Fruit fly (Drosophila melanogaster): ENCODE results near the gene Cpr76Bb.

Cpr76Bb gene

dm6 chr3L:19563014-19563413 is 43.6 kb downstream of the Cpr76Bb start:
- TF ChIP-seq Hr83 (GFP tag; optimal IDR thresholded peaks at IDR 0.05; ENCODE audit: poor library complexity, severe bottlenecking) (no peak), sage (GFP tag; optimal IDR thresholded peaks at IDR 0.05) (no peak), Rel (GFP tag; optimal IDR thresholded peaks at IDR 0.05) (no peak), Rel (tag; optimal IDR thresholded peaks at IDR 0.05) (no peak), dsf (GFP tag; optimal IDR thresholded peaks at IDR 0.05; ENCODE audit: borderline replicate concordance) (no peak), br (GFP tag; optimal IDR thresholded peaks at IDR 0.05) (no peak), ey (GFP tag; optimal IDR thresholded peaks at IDR 0.05) (no peak), sv (GFP tag; optimal IDR thresholded peaks at IDR 0.05) (no peak), N (GFP tag; optimal IDR thresholded peaks at IDR 0.05) (no peak), rgr (GFP tag; optimal IDR thresholded peaks at IDR 0.05) (no peak), pan (optimal IDR thresholded peaks at IDR 0.05) (no peak), jim (GFP tag; optimal IDR thresholded peaks at IDR 0.05) (no peak), CG32264 (GFP tag; optimal IDR thresholded peaks at IDR 0.05) (no peak), Vsx2 (GFP tag; optimal IDR thresholded peaks at IDR 0.05; ENCODE audit: partially characterized antibody) (no peak), psq (GFP tag; optimal IDR thresholded peaks at IDR 0.05) (no peak), lola (GFP tag; optimal IDR thresholded peaks at IDR 0.05) (no peak)

dm6 chr3L:19564905-19565700 is 45.7 kb downstream of the Cpr76Bb start:
- TF ChIP-seq Dfd (GFP tag; optimal IDR thresholded peaks at IDR 0.05) (no peak), Myc (optimal IDR thresholded peaks at IDR 0.05) (no peak)

- no peak for TF ChIP-seq OdsH (GFP tag; optimal IDR thresholded peaks at IDR 0.05)
- no peak for TF ChIP-seq Myc (optimal IDR thresholded peaks at IDR 0.05)
- TF ChIP-seq HLH106 (tag; optimal IDR thresholded peaks at IDR 0.05), result no peak
- no peak for TF ChIP-seq Dfd (GFP tag; optimal IDR thresholded peaks at IDR 0.05)
- TF ChIP-seq h (GFP tag; optimal IDR thresholded peaks at IDR 0.05), result no peak
Observed at dm6 chr3L:19566127-19566526, 46.7 kb downstream of the Cpr76Bb start.

dm6 chr3L:19568999-19569398 is 49.5 kb downstream of the Cpr76Bb start:
- no peak for TF ChIP-seq pan (optimal IDR thresholded peaks at IDR 0.05)
- TF ChIP-seq Myc (optimal IDR thresholded peaks at IDR 0.05), result peak; percentile 42
- TF ChIP-seq rgr (GFP tag; optimal IDR thresholded peaks at IDR 0.05), result no peak
- TF ChIP-seq foxo (GFP tag; optimal IDR thresholded peaks at IDR 0.05), result no peak
- no peak for TF ChIP-seq Hr83 (GFP tag; optimal IDR thresholded peaks at IDR 0.05; ENCODE audit: poor library complexity, severe bottlenecking)
- TF ChIP-seq OdsH (GFP tag; optimal IDR thresholded peaks at IDR 0.05), result no peak

dm6 chr3L:19569407-19569806 is 50.0 kb downstream of the Cpr76Bb start:
- TF ChIP-seq GATAd (GFP tag; optimal IDR thresholded peaks at IDR 0.05) (no peak), N (GFP tag; optimal IDR thresholded peaks at IDR 0.05) (no peak), Dif (GFP tag; optimal IDR thresholded peaks at IDR 0.05; ENCODE audit: partially characterized antibody) (no peak), Abd-B (GFP tag; optimal IDR thresholded peaks at IDR 0.05) (no peak), Mio (GFP tag; optimal IDR thresholded peaks at IDR 0.05) (no peak), Hr83 (GFP tag; optimal IDR thresholded peaks at IDR 0.05; ENCODE audit: poor library complexity, severe bottlenecking) (no peak), Hnf4 (GFP tag; optimal IDR thresholded peaks at IDR 0.05) (no peak), h (GFP tag; optimal IDR thresholded peaks at IDR 0.05) (no peak), Rel (GFP tag; optimal IDR thresholded peaks at IDR 0.05) (no peak), Rel (tag; optimal IDR thresholded peaks at IDR 0.05) (no peak)

Measured in whole organism, wandering third instar larva.